Worm (Caenorhabditis elegans) whole organism, L2 larva: ENCODE data around the gene srsx-19.

Experiments
- F13H6.1 ChIP-seq: sonication (generic microtip); optimal IDR thresholded peaks from 2 replicates; lab custom pipeline; 2016; ENCODE audit warnings: missing genetic modification characterization, missing compliant biosample characterization
- Y55F3AM.14 ChIP-seq: fragments of 200-800 bp; sonication (Bioruptor generic); optimal IDR thresholded peaks from 2 replicates; lab custom pipeline; 2018; ENCODE audit warnings: mild to moderate bottlenecking, missing genetic modification characterization, missing compliant biosample characterization
- ZK546.5 ChIP-seq: sonication (generic microtip); optimal IDR thresholded peaks from 2 replicates; lab custom pipeline; 2017; ENCODE audit warnings: missing biosample characterization, missing genetic modification characterization
- aly-2 ChIP-seq: fragments of 150-350 bp; optimal IDR thresholded peaks from 2 replicates; lab custom pipeline; 2014; ENCODE audit warnings: missing biosample characterization, missing genetic modification characterization
- ama-1 ChIP-seq: fragments of 150-350 bp; optimal IDR thresholded peaks from 2 replicates; lab custom pipeline; 2018; ENCODE audit warnings: inconsistent platforms
- blmp-1 ChIP-seq: sonication (generic microtip); optimal IDR thresholded peaks from 2 replicates; lab custom pipeline; 2017; ENCODE audit warnings: missing genetic modification characterization, mild to moderate bottlenecking, missing compliant biosample characterization, antibody characterized with exemption, moderate library complexity; ENCODE audit not compliant: insufficient read depth
- ceh-16 ChIP-seq: fragments of 150-350 bp; optimal IDR thresholded peaks from 2 replicates; lab custom pipeline; 2014; ENCODE audit warnings: missing biosample characterization, missing genetic modification characterization
- dmd-4 ChIP-seq: sonication (generic microtip); optimal IDR thresholded peaks from 2 replicates; lab custom pipeline; 2017; ENCODE audit warnings: missing biosample characterization, missing genetic modification characterization
- egl-27 ChIP-seq: sonication (generic microtip); optimal IDR thresholded peaks from 3 replicates; lab custom pipeline; 2017; ENCODE audit warnings: missing biosample characterization, missing genetic modification reagents, missing genetic modification characterization
- elt-1 ChIP-seq: fragments of 150-350 bp; optimal IDR thresholded peaks from 2 replicates; lab custom pipeline; 2014; ENCODE audit warnings: missing biosample characterization, missing genetic modification characterization
- fos-1 ChIP-seq: fragments of 150-350 bp; optimal IDR thresholded peaks from 2 replicates; lab custom pipeline; 2014; ENCODE audit warnings: missing biosample characterization, missing genetic modification characterization
- gmeb-1 ChIP-seq: fragments of 150-350 bp; optimal IDR thresholded peaks from 2 replicates; lab custom pipeline; 2014; ENCODE audit warnings: missing biosample characterization, missing genetic modification characterization
- lin-11 ChIP-seq: fragments of 150-350 bp; sonication (generic microtip); optimal IDR thresholded peaks from 2 replicates; lab custom pipeline; 2014; ENCODE audit warnings: missing biosample characterization, missing genetic modification characterization, inconsistent platforms, mixed read lengths
- lin-39 ChIP-seq: fragments of 150-350 bp; optimal IDR thresholded peaks from 2 replicates; lab custom pipeline; 2014; ENCODE audit warnings: missing biosample characterization, missing genetic modification reagents, missing genetic modification characterization
- lsy-2 ChIP-seq, 2 experiments: fragments of 150-350 bp in 1 of 2; sonication (generic microtip) in 1 of 2; optimal IDR thresholded peaks; 2 replicates each; lab custom pipeline; 2014 to 2017; ENCODE audit warnings: missing biosample characterization in 2 of 2, missing genetic modification characterization in 2 of 2
- mab-5 ChIP-seq: fragments of 150-350 bp; optimal IDR thresholded peaks from 2 replicates; lab custom pipeline; 2014; ENCODE audit warnings: missing biosample characterization, missing genetic modification characterization
- mbf-1 ChIP-seq: sonication (generic microtip); optimal IDR thresholded peaks from 2 replicates; lab custom pipeline; 2017; ENCODE audit warnings: missing biosample characterization, missing genetic modification characterization
- nhr-10 ChIP-seq: sonication (generic microtip); optimal IDR thresholded peaks from 2 replicates; lab custom pipeline; 2017; ENCODE audit warnings: missing biosample characterization, missing genetic modification characterization
- nhr-129 ChIP-seq: fragments of 150-350 bp; optimal IDR thresholded peaks from 2 replicates; lab custom pipeline; 2014; ENCODE audit warnings: missing biosample characterization, missing genetic modification characterization
- nhr-21 ChIP-seq: fragments of 150-350 bp; optimal IDR thresholded peaks from 2 replicates; lab custom pipeline; 2014; ENCODE audit warnings: missing biosample characterization, missing genetic modification characterization
- nhr-23 ChIP-seq: fragments of 150-350 bp; optimal IDR thresholded peaks from 2 replicates; lab custom pipeline; 2014; ENCODE audit warnings: missing biosample characterization, missing genetic modification reagents, missing genetic modification characterization
- nhr-237 ChIP-seq: fragments of 150-350 bp; optimal IDR thresholded peaks from 2 replicates; lab custom pipeline; 2014; ENCODE audit warnings: missing biosample characterization, missing genetic modification characterization
- nhr-6 ChIP-seq: fragments of 150-350 bp; optimal IDR thresholded peaks from 2 replicates; lab custom pipeline; 2014; ENCODE audit warnings: missing biosample characterization, missing genetic modification characterization
- peb-1 ChIP-seq: fragments of 150-350 bp; optimal IDR thresholded peaks from 2 replicates; lab custom pipeline; 2014; ENCODE audit warnings: missing biosample characterization, missing genetic modification characterization
- sem-4 ChIP-seq: fragments of 150-350 bp; optimal IDR thresholded peaks from 2 replicates; lab custom pipeline; 2014; ENCODE audit warnings: missing biosample characterization, missing genetic modification reagents, missing genetic modification characterization
- skn-1 ChIP-seq: sonication (generic microtip); optimal IDR thresholded peaks from 2 replicates; lab custom pipeline; 2017; ENCODE audit warnings: missing biosample characterization, missing genetic modification characterization
- sma-3 ChIP-seq: sonication (generic microtip); optimal IDR thresholded peaks from 2 replicates; lab custom pipeline; 2016; ENCODE audit warnings: missing genetic modification reagents, missing genetic modification characterization, missing compliant biosample characterization
- sma-9 ChIP-seq, 2 experiments: fragments of 150-350 bp in 1 of 2; sonication (generic microtip) in 1 of 2; optimal IDR thresholded peaks; 2 replicates each; lab custom pipeline; 2014 to 2016; ENCODE audit warnings: missing genetic modification characterization in 2 of 2, mild to moderate bottlenecking in 1 of 2, missing biosample characterization in 1 of 2, missing compliant biosample characterization in 1 of 2, missing genetic modification reagents in 1 of 2, moderate library complexity in 1 of 2
- unc-39 ChIP-seq: fragments of 150-350 bp; optimal IDR thresholded peaks from 2 replicates; lab custom pipeline; 2014; ENCODE audit warnings: missing biosample characterization, missing genetic modification characterization
- unc-55 ChIP-seq: fragments of 150-350 bp; sonication (generic microtip); optimal IDR thresholded peaks from 3 replicates; lab custom pipeline; 2014; ENCODE audit warnings: missing biosample characterization, missing genetic modification reagents, missing genetic modification characterization
- unc-62 ChIP-seq: fragments of 150-350 bp; optimal IDR thresholded peaks from 2 replicates; lab custom pipeline; 2014; ENCODE audit warnings: missing biosample characterization, missing genetic modification reagents, missing genetic modification characterization
- zag-1 ChIP-seq: fragments of 150-350 bp; optimal IDR thresholded peaks from 2 replicates; lab custom pipeline; 2014; ENCODE audit warnings: missing biosample characterization, missing genetic modification characterization
- ztf-1 ChIP-seq: fragments of 200-800 bp; sonication (Bioruptor generic); conservative IDR thresholded peaks from 2 replicates; pipeline ENCODE4 v1.3.6; 2022; ENCODE audit warnings: missing genetic modification characterization, missing compliant biosample characterization
- ztf-11 ChIP-seq: sonication (generic microtip); optimal IDR thresholded peaks from 2 replicates; lab custom pipeline; 2017; ENCODE audit warnings: missing biosample characterization, missing genetic modification characterization

srsx-19 gene

DNA sequence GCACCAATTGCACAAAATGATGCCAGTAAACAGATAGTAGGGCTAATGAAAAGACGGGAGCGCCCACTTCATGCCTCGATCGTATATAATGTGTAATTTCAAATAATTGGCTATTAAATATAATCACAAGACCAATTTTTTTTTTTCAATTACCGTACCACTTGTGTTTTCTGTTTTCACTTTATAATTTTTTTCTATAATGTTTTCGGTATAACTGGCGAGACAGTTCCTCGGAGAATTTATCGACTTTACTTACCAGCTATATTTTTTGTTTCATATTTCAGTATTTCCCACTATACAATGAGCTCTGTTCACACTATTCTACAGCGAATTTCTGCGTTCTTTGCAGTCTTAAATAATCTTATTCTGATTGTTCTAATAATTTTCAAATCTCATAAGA lies 28.7 kb downstream of the srsx-19 start, which contains the start of gene str-252:
TSS of gene str-252 (plus strand) at position 301 of the 400 bp plus-strand sequence.
- no peak for TF ChIP-seq Y55F3AM.14 (GFP tag; lab: Kevin White, UChicago)
- no peak for TF ChIP-seq nhr-23 (tag; lab: Kevin White, UChicago)
- no peak for TF ChIP-seq unc-55 (GFP tag; lab: Kevin White, UChicago)
- no peak for TF ChIP-seq mbf-1
- TF ChIP-seq lin-39 (tag; lab: Kevin White, UChicago): no peak
- TF ChIP-seq sem-4 (tag; lab: Kevin White, UChicago): no peak
- no peak for TF ChIP-seq aly-2
- no peak for TF ChIP-seq unc-62
- TF ChIP-seq unc-39 (tag; lab: Kevin White, UChicago): no peak
- no peak for TF ChIP-seq ZK546.5 (tag; lab: Kevin White, UChicago)

DNA sequence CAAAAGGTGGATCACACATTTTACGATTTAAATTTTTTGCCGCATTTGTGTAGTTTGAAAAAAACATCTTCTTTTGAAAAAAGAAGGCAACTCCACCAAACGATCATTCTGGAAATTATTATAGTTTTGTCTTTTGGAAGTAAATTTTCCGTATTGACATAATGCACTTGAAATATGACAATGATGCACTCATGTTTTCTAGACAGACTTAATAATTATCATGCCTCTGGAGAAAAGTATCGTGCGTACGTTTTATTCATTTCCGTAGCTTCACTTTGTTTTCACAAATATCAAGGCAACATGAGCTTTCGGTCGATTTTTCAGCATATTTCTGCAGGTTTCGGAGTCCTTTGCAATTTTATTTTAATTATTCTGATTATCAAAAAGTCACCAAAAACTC lies 30.9 kb downstream of the srsx-19 start, which contains the start of gene str-250:
TSS of gene str-250 (plus strand) at position 301 of the 400 bp plus-strand sequence.
- TF ChIP-seq ZK546.5 (tag; lab: Kevin White, UChicago) (no peak), nhr-129 (no peak), sma-3 (GFP tag; lab: Kevin White, UChicago) (no peak), mab-5 (no peak), sma-9 (GFP tag; optimal IDR thresholded peaks at IDR 0.05; lab: Kevin White, UChicago) (no peak), sma-9 (tag; optimal IDR thresholded peaks at IDR 0.05; lab: Kevin White, UChicago) (no peak), skn-1 (tag; lab: Kevin White, UChicago) (no peak), unc-62 (no peak), nhr-10 (tag; lab: Kevin White, UChicago) (no peak), ama-1 (lab: Kevin White, UChicago) (no peak), nhr-237 (tag; lab: Kevin White, UChicago) (no peak), lsy-2 (tag; optimal IDR thresholded peaks at IDR 0.05; lab: Kevin White, UChicago) (no peak), ceh-16 (tag; lab: Kevin White, UChicago) (no peak), nhr-21 (tag; lab: Kevin White, UChicago) (no peak), fos-1 (tag; lab: Kevin White, UChicago) (no peak), dmd-4 (no peak), ztf-11 (tag; lab: Kevin White, UChicago) (no peak), blmp-1 (tag; lab: Kevin White, UChicago) (no peak), ztf-1 (GFP tag; lab: Robert Waterston, UW) (no peak), zag-1 (tag; lab: Kevin White, UChicago) (no peak)

DNA sequence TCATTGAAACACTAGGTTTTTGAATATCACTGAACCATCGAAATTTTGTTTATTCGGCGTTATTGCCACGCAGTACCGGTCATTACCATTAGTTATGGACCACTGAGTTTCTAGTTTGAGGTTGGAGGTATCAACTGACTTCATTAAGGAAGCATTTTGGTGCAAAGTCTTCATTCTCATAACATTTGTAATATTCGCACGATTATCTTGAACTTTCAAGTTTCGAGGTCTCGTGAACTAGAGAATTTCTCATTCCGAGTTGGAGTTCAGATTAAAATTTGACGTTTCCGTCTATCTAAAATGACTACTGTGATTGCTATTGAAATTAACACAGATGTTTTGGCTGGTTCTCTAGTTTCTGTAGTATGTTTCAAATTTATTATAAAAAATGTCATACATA lies 33.3 kb downstream of the srsx-19 start, which contains the start of gene srx-42:
TSS of gene srx-42 (plus strand) at position 301 of the 400 bp plus-strand sequence.
- TF ChIP-seq lin-11 (no peak), ztf-11 (tag; lab: Kevin White, UChicago) (no peak), unc-39 (tag; lab: Kevin White, UChicago) (no peak), nhr-10 (tag; lab: Kevin White, UChicago) (no peak), egl-27 (tag; lab: Kevin White, UChicago) (no peak), zag-1 (tag; lab: Kevin White, UChicago) (no peak), lsy-2 (tag; optimal IDR thresholded peaks at IDR 0.05; lab: Kevin White, UChicago) (no peak), gmeb-1 (tag; lab: Kevin White, UChicago) (no peak), ztf-1 (GFP tag; lab: Robert Waterston, UW) (no peak), nhr-23 (tag; lab: Kevin White, UChicago) (no peak), elt-1 (tag; lab: Kevin White, UChicago) (no peak), ceh-16 (tag; lab: Kevin White, UChicago) (no peak), lin-39 (tag; lab: Kevin White, UChicago) (no peak), nhr-237 (tag; lab: Kevin White, UChicago) (no peak), peb-1 (tag; lab: Kevin White, UChicago) (no peak), skn-1 (tag; lab: Kevin White, UChicago) (no peak)

DNA sequence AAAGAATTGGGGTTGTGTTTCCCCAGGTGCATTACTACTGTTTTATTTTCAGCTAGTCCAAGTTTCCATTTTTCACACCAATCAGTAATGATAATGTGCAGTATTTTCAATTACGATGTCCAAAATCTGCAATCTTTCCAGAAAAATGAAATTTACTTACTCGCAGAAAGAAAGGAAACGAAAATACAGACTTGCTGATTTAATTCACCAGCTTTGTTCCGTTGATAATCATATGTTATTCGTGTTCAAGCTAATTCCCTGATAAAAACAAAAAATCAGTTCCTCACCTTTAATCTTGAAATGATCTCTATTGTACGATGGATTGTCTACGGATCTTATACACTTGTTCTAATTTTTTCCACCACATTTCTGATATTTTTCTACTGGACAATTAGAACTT lies 36.4 kb downstream of the srsx-19 start, which contains the start of gene srxa-11:
TSS of gene srxa-11 (plus strand) at position 301 of the 400 bp plus-strand sequence.
- TF ChIP-seq dmd-4 (no peak), nhr-6 (tag; lab: Kevin White, UChicago) (no peak), ZK546.5 (tag; lab: Kevin White, UChicago) (no peak)

ce11 chrV:13926398-13926797 lies 38.9 kb downstream of the srsx-19 start, which contains the start of gene srxa-12:
Gene srxa-12, plus strand, starts transcription at chrV:13926698.
- TF ChIP-seq mbf-1: no peak
- no peak for TF ChIP-seq lsy-2 (tag; optimal IDR thresholded peaks at IDR 0.05; lab: Kevin White, UChicago)
- TF ChIP-seq ZK546.5 (tag; lab: Kevin White, UChicago): no peak
- no peak for TF ChIP-seq unc-55 (GFP tag; lab: Kevin White, UChicago)
- TF ChIP-seq nhr-6 (tag; lab: Kevin White, UChicago): no peak
- TF ChIP-seq nhr-10 (tag; lab: Kevin White, UChicago): no peak
- no peak for TF ChIP-seq dmd-4
- no peak for TF ChIP-seq ztf-11 (tag; lab: Kevin White, UChicago)
- TF ChIP-seq F13H6.1: no peak
